Fruit fly (Drosophila melanogaster) whole organism, embryonic: ENCODE measurements around the gene Vinc.

Source experiments
- CG14667 ChIP-seq: fragments of 200-800 bp; sonication (Bioruptor generic); IDR thresholded peaks from 2 replicates; pipeline ENCODE4 v1.3.6; 2022; ENCODE audit warnings: missing biosample characterization, missing genetic modification characterization
- CG17802 ChIP-seq: fragments of 200-800 bp; sonication (Bioruptor generic); optimal IDR thresholded peaks from 2 replicates; lab custom pipeline; 2018; ENCODE audit warnings: missing biosample characterization, mild to moderate bottlenecking, missing genetic modification characterization, moderate library complexity
- CG18764 ChIP-seq: fragments of 200-800 bp; sonication (Bioruptor generic); optimal IDR thresholded peaks from 3 replicates; lab custom pipeline; 2016; ENCODE audit warnings: missing biosample characterization, missing genetic modification characterization
- CG4282 ChIP-seq: fragments of 200-800 bp; sonication (Bioruptor generic); optimal IDR thresholded peaks from 2 replicates; lab custom pipeline; 2016; ENCODE audit warnings: missing biosample characterization, missing genetic modification characterization
- Kr ChIP-seq: fragments of 200-800 bp; sonication (Bioruptor generic); optimal IDR thresholded peaks from 2 replicates; lab custom pipeline; 2017; ENCODE audit warnings: missing biosample characterization, mild to moderate bottlenecking, missing genetic modification characterization
- ac ChIP-seq: fragments of 200-800 bp; sonication (Bioruptor generic); optimal IDR thresholded peaks from 3 replicates; lab custom pipeline; 2017; ENCODE audit warnings: missing biosample characterization, mild to moderate bottlenecking, missing genetic modification characterization
- ash1 ChIP-seq: fragments of 200-800 bp; sonication (Bioruptor generic); optimal IDR thresholded peaks from 2 replicates; lab custom pipeline; 2018; ENCODE audit warnings: missing biosample characterization, mild to moderate bottlenecking, missing genetic modification characterization
- chinmo ChIP-seq: fragments of 200-800 bp; sonication (Bioruptor generic); IDR thresholded peaks from 4 replicates; pipeline ENCODE4 v1.3.6; 2022; ENCODE audit warnings: missing biosample characterization, missing genetic modification characterization; ENCODE audit not compliant: partially characterized antibody
- gsb ChIP-seq: fragments of 200-800 bp; sonication (Bioruptor generic); IDR thresholded peaks from 2 replicates; pipeline ENCODE4 v1.3.6; 2022; ENCODE audit warnings: missing biosample characterization, missing genetic modification characterization
- repo ChIP-seq: fragments of 200-800 bp; sonication (Bioruptor generic); optimal IDR thresholded peaks from 2 replicates; lab custom pipeline; 2016; ENCODE audit warnings: missing biosample characterization, missing genetic modification characterization
- zfh2 ChIP-seq: fragments of 200-800 bp; sonication (Bioruptor generic); optimal IDR thresholded peaks from 2 replicates; lab custom pipeline; 2016; ENCODE audit warnings: missing biosample characterization, missing genetic modification characterization

dm6 chrX:2245931-2246330, 23.6 kb upstream of the Vinc start, which contains the start of gene Or2a:
- TF ChIP-seq CG4282 (GFP tag; lab: Kevin White, UChicago) (no peak), repo (no peak), zfh2 (GFP tag; lab: Kevin White, UChicago) (no peak), CG17802 (tag; lab: Kevin White, UChicago) (no peak), ash1 (GFP tag; lab: Kevin White, UChicago) (no peak), ac (GFP tag; lab: Kevin White, UChicago) (no peak), CG14667 (GFP tag; lab: Robert Waterston, UW) (no peak), CG18764 (GFP tag; lab: Kevin White, UChicago) (no peak), chinmo (GFP tag; lab: Robert Waterston, UW) (no peak), Kr (GFP tag; lab: Kevin White, UChicago) (no peak), gsb (GFP tag; lab: Robert Waterston, UW) (no peak)
